Worm (Caenorhabditis elegans): ENCODE data around the gene ZK370.4.
A peak's percentile ranks its signal among the peaks of the same experiment; 100 is the strongest.

The ZK370.4 gene

ce11 chrIII:8733667-8734066 is 2.5 kb upstream of the ZK370.4 start:
- TF ChIP-seq syd-9 (tag; optimal IDR thresholded peaks at IDR 0.05) = no peak
- TF ChIP-seq elt-2 (tag; optimal IDR thresholded peaks at IDR 0.05) = peak; percentile 78

- TF ChIP-seq odd-2 (tag; optimal IDR thresholded peaks at IDR 0.05) (no peak), ama-1 (optimal IDR thresholded peaks at IDR 0.05) (no peak), sox-2 (GFP tag; IDR thresholded peaks at IDR 0.05) (no peak), pros-1 (tag; optimal IDR thresholded peaks at IDR 0.05) (no peak), mec-3 (tag; optimal IDR thresholded peaks at IDR 0.05; ENCODE audit: borderline replicate concordance) (no peak), zip-5 (tag; optimal IDR thresholded peaks at IDR 0.05) (no peak), ceh-30 (tag; optimal IDR thresholded peaks at IDR 0.05) (no peak), ttx-3 (tag; optimal IDR thresholded peaks at IDR 0.05) (no peak), eyg-1 (tag; optimal IDR thresholded peaks at IDR 0.05) (no peak), pat-9 (tag; optimal IDR thresholded peaks at IDR 0.05) (no peak), ceh-24 (tag; optimal IDR thresholded peaks at IDR 0.05) (no peak), C38D4.7 (GFP tag; optimal IDR thresholded peaks at IDR 0.05) (no peak), fax-1 (tag; optimal IDR thresholded peaks at IDR 0.05) (no peak), lin-11 (tag; optimal IDR thresholded peaks at IDR 0.05) (no peak)
These were observed 2.0 kb upstream of the ZK370.4 start for ce11 chrIII:8733237-8733636.

ce11 chrIII:8731973-8732372 is 763 bp upstream of the ZK370.4 start:
- TF ChIP-seq npax-4 (tag; optimal IDR thresholded peaks at IDR 0.05) = no peak
- TF ChIP-seq sox-4 (tag; optimal IDR thresholded peaks at IDR 0.05) = no peak
- no peak for TF ChIP-seq pax-1 (tag; optimal IDR thresholded peaks at IDR 0.05)
- no peak for TF ChIP-seq pat-9 (tag; optimal IDR thresholded peaks at IDR 0.05)
- no peak for TF ChIP-seq ceh-34 (tag; optimal IDR thresholded peaks at IDR 0.05)
- TF ChIP-seq tbx-2 (tag; optimal IDR thresholded peaks at IDR 0.05) = no peak
- TF ChIP-seq gmeb-2 (tag; optimal IDR thresholded peaks at IDR 0.05) = no peak
- TF ChIP-seq tbx-7 (tag; optimal IDR thresholded peaks at IDR 0.05) = no peak
- TF ChIP-seq ref-2 (tag; optimal IDR thresholded peaks at IDR 0.05) = no peak
- no peak for TF ChIP-seq rnt-1 (tag; optimal IDR thresholded peaks at IDR 0.05)
- TF ChIP-seq ceh-18 (tag; optimal IDR thresholded peaks at IDR 0.05) = no peak
- no peak for TF ChIP-seq unc-55 (GFP tag; optimal IDR thresholded peaks at IDR 0.05)
- no peak for TF ChIP-seq pros-1 (tag; optimal IDR thresholded peaks at IDR 0.05)
- no peak for TF ChIP-seq sdc-2 (tag; optimal IDR thresholded peaks at IDR 0.05)
- TF ChIP-seq Y22D7AL.16 (tag; optimal IDR thresholded peaks at IDR 0.05) = no peak
- no peak for TF ChIP-seq hlh-30 (tag; optimal IDR thresholded peaks at IDR 0.05; ENCODE audit: insufficient read depth)
- TF ChIP-seq nhr-232 (tag; optimal IDR thresholded peaks at IDR 0.05) = no peak
- no peak for TF ChIP-seq hlh-6 (tag; optimal IDR thresholded peaks at IDR 0.05)

DNA sequence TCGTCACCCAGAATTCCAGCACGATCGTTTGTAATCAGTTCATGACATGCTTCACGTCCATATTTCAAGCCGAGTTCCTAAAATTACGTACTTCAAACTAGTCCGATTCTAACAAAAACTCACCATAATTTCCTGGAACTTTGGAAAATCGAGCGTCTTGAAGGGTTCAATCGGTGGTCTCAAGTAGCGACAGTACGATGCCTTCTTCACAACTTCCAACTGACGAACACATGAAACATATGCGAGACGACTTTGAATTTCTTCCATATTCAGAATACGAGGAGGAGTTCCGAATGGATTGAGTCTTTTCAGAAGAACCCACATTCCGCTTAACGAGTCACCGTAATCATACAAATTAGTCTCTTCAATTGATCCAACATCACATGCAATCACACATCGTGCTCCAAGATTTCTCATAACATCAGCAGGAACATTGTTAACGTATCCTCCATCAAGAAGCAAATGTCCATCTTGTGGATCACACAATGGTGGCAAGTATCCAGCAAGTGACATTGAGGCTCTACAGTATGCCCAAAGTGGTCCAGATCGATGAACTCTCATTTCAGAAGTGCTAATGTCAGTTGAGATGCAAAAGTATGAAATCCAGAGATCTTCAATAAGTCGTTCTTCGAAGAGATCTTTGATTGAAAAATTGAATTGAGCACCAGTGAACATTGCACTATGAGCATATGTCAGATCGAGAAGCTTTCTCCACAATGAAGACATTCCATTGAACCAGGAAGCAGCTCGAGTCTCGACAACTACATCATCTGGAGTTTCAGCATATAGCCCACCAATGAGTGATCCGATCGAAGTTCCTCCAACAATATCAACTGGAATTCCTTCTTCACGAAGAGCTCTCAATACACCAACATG is 5.0 kb downstream of the ZK370.4 start:
- no peak for TF ChIP-seq hlh-8 (tag; optimal IDR thresholded peaks at IDR 0.05)
- TF ChIP-seq K09A11.1 (tag; optimal IDR thresholded peaks at IDR 0.05; ENCODE audit: insufficient read depth) = no peak
- TF ChIP-seq dmd-4 (tag; optimal IDR thresholded peaks at IDR 0.05; ENCODE audit: borderline replicate concordance) = no peak

DNA sequence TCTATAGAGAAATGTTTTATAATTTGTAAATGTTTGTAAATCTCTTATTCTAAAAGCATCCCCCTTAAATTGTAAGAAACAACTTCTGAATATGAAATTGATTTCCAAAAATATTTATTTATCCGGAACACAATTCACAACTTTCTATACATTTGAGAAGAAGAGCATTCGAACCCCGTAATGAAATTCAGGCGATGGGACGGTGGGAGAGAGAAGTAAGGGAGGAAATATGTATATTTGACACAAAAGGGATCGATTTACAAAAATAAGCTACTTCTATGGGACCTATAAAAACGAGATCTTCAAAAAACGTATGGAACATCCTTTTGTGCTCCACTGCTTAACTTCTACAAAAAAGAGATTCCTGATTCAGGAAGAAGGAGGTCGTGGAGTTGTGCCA is 6.0 kb downstream of the ZK370.4 start:
- TF ChIP-seq ceh-30 (tag; optimal IDR thresholded peaks at IDR 0.05) = no peak
- TF ChIP-seq ets-4 (tag; optimal IDR thresholded peaks at IDR 0.05) = no peak
- no peak for TF ChIP-seq ceh-22 (tag; optimal IDR thresholded peaks at IDR 0.05)
- no peak for TF ChIP-seq C38D4.7 (GFP tag; optimal IDR thresholded peaks at IDR 0.05)
- TF ChIP-seq elt-4 (tag; optimal IDR thresholded peaks at IDR 0.05) = no peak
- no peak for TF ChIP-seq odd-2 (tag; optimal IDR thresholded peaks at IDR 0.05)

All from whole organism, late embryonic.